Fruit fly (Drosophila melanogaster) whole organism, adult: ENCODE results near the gene klu.

Experiments
- CG11617 ChIP-seq: fragments of 200-800 bp; sonication (Bioruptor generic); optimal IDR thresholded peaks from 2 replicates; lab custom pipeline; 2017; ENCODE audit warnings: mild to moderate bottlenecking, missing biosample characterization, missing genetic modification reagents, missing genetic modification characterization
- CG12768 ChIP-seq: fragments of 200-800 bp; sonication (Bioruptor generic); optimal IDR thresholded peaks from 2 replicates; lab custom pipeline; 2017; ENCODE audit warnings: missing biosample characterization, missing genetic modification characterization, mild to moderate bottlenecking, moderate library complexity, missing genetic modification reagents
- CG1620 ChIP-seq: fragments of 200-800 bp; sonication (Bioruptor generic); optimal IDR thresholded peaks from 2 replicates; lab custom pipeline; 2016; ENCODE audit warnings: missing biosample characterization, missing genetic modification characterization
- Hr96 ChIP-seq: fragments of 200-800 bp; sonication (Bioruptor generic); optimal IDR thresholded peaks from 2 replicates; lab custom pipeline; 2016; ENCODE audit warnings: missing biosample characterization, missing genetic modification characterization
- bab1 ChIP-seq: fragments of 200-800 bp; sonication (Bioruptor generic); optimal IDR thresholded peaks from 3 replicates; lab custom pipeline; 2019; ENCODE audit warnings: missing biosample characterization, mild to moderate bottlenecking, missing genetic modification characterization, moderate library complexity
- cnc ChIP-seq, 2 experiments: fragments of >200 bp; optimal IDR thresholded peaks; 2 replicates each; lab custom pipeline; 2017
- kay ChIP-seq: fragments of 200-800 bp; sonication (Bioruptor generic); peaks from one replicate; lab custom pipeline; 2016; ENCODE audit warnings: missing biosample characterization, missing genetic modification characterization, borderline replicate concordance
- pad ChIP-seq: fragments of 200-800 bp; sonication (Bioruptor generic); optimal IDR thresholded peaks from 3 replicates; lab custom pipeline; 2017; ENCODE audit warnings: missing biosample characterization, missing genetic modification characterization, mild to moderate bottlenecking, moderate library complexity, missing genetic modification reagents
- toe ChIP-seq: fragments of 200-800 bp; sonication (Bioruptor generic); optimal IDR thresholded peaks from 2 replicates; lab custom pipeline; 2016; ENCODE audit warnings: missing biosample characterization, missing genetic modification characterization

- TF ChIP-seq kay (GFP tag; lab: Kevin White, UChicago) (no peak), cnc (optimal IDR thresholded peaks at IDR 0.05; lab: Kevin White, UChicago) (no peak), bab1 (GFP tag; lab: Kevin White, UChicago) (no peak), CG1620 (GFP tag; lab: Kevin White, UChicago) (no peak), CG12768 (GFP tag; lab: Kevin White, UChicago) (no peak), toe (GFP tag; lab: Kevin White, UChicago) (no peak), pad (no peak), Hr96 (GFP tag; lab: Kevin White, UChicago) (no peak), CG11617 (GFP tag; lab: Kevin White, UChicago) (no peak)
These were observed 77.6 kb downstream of the klu start for dm6 chr3L:10931430-10931829.
